Worm (Caenorhabditis elegans) whole organism, early embryonic: ENCODE measurements around the gene idpc-4.

Experiments
- aly-1 ChIP-seq: sonication (generic microtip); optimal IDR thresholded peaks from 2 replicates; lab custom pipeline; 2016; ENCODE audit warnings: missing genetic modification characterization, missing compliant biosample characterization
- ama-1 ChIP-seq: fragments of 150-350 bp; optimal IDR thresholded peaks from 2 replicates; lab custom pipeline; 2014
- ceh-13 ChIP-seq: fragments of 200-800 bp; sonication (Bioruptor generic); optimal IDR thresholded peaks from 2 replicates; lab custom pipeline; 2018; ENCODE audit warnings: mild to moderate bottlenecking, missing genetic modification characterization, missing compliant biosample characterization
- pes-1 ChIP-seq: fragments of 200-800 bp; sonication (Bioruptor generic); IDR thresholded peaks from 2 replicates; pipeline ENCODE4 v1.3.6; 2022; ENCODE audit warnings: missing genetic modification reagents, missing genetic modification characterization, missing compliant biosample characterization

- TF ChIP-seq aly-1 = no peak
- TF ChIP-seq ama-1 (lab: Kevin White, UChicago) = no peak
- TF ChIP-seq pes-1 = no peak
- no peak for TF ChIP-seq ceh-13 (GFP tag; lab: Kevin White, UChicago)
Measured at ce11 chrV:9645507-9645906, 20.3 kb downstream of the idpc-4 start, which contains the start of the genes atl-1 and hcp-2.
